Fruit fly (Drosophila melanogaster): ENCODE results near the gene CG2701.

The CG2701 gene

DNA sequence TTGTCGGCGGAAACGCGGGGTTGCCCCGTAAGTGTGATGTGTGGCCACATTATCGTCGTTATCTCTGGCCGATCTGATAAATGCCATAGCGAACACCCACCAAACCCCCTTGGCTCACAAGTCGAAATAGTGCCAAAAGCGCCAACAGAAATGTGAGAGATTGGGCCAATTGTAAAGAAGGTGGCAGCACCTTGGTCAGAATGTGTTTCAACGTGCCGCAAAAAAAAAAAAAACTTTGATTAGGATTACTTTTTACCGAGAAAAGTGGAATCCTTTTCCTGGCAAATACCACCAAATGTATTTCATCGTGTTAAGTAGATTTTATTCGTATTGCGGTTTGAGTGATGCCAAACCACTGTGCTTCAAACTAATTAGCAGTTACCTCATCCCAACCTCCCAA is 22.9 kb upstream of the CG2701 start:
- TF ChIP-seq CG34406 (GFP tag; optimal IDR thresholded peaks at IDR 0.05) = peak; percentile 28
- peak; percentile 45 for TF ChIP-seq lz (GFP tag; optimal IDR thresholded peaks at IDR 0.05)
- no peak for TF ChIP-seq CG10631 (GFP tag; optimal IDR thresholded peaks at IDR 0.05)
- no peak for TF ChIP-seq Ets96B (tag; optimal IDR thresholded peaks at IDR 0.05)
- TF ChIP-seq Sox14 (GFP tag; optimal IDR thresholded peaks at IDR 0.05) = peak; percentile 24
- peak; percentile 37 for TF ChIP-seq OdsH (GFP tag; optimal IDR thresholded peaks at IDR 0.05)
- TF ChIP-seq cyc (GFP tag; optimal IDR thresholded peaks at IDR 0.05) = peak; percentile 26
- no peak for TF ChIP-seq ss (GFP tag; optimal IDR thresholded peaks at IDR 0.05)
- TF ChIP-seq CG11294 (GFP tag; IDR thresholded peaks at IDR 0.05) = peak; percentile 55
- peak; percentile 6 for TF ChIP-seq CG6792 (GFP tag; optimal IDR thresholded peaks at IDR 0.05)
- TF ChIP-seq Eip93F (GFP tag; optimal IDR thresholded peaks at IDR 0.05) = no peak
- no peak for TF ChIP-seq CG1621 (tag; optimal IDR thresholded peaks at IDR 0.05)
- peak; percentile 16 for TF ChIP-seq CG3919 (GFP tag; optimal IDR thresholded peaks at IDR 0.05)
- TF ChIP-seq Gug (GFP tag; IDR thresholded peaks at IDR 0.05) = peak; percentile 42
- no peak for TF ChIP-seq CG8632 (GFP tag; optimal IDR thresholded peaks at IDR 0.05)
- peak; percentile 12 for TF ChIP-seq Sox15 (GFP tag; optimal IDR thresholded peaks at IDR 0.05)
- no peak for TF ChIP-seq CG11902 (GFP tag; optimal IDR thresholded peaks at IDR 0.05)
- peak; percentile 81 for TF ChIP-seq eg (GFP tag; IDR thresholded peaks at IDR 0.05)
- TF ChIP-seq Smox (GFP tag; optimal IDR thresholded peaks at IDR 0.05) = peak; percentile 5
- peak; percentile 24 for TF ChIP-seq Sox102F (GFP tag; optimal IDR thresholded peaks at IDR 0.05)
- TF ChIP-seq CG6808 (GFP tag; optimal IDR thresholded peaks at IDR 0.05) = no peak
- peak; percentile 43 for TF ChIP-seq acj6 (GFP tag; optimal IDR thresholded peaks at IDR 0.05)
- TF ChIP-seq CG8119 (GFP tag; IDR thresholded peaks at IDR 0.05) = peak; percentile 23; the same call in 1 of the 3 replicates
- TF ChIP-seq pdm3 (GFP tag; optimal IDR thresholded peaks at IDR 0.05) = peak; percentile 46
- TF ChIP-seq CG4318 (GFP tag; optimal IDR thresholded peaks at IDR 0.05) = no peak
- peak; percentile 51 for TF ChIP-seq CG31627 (GFP tag; optimal IDR thresholded peaks at IDR 0.05)
- TF ChIP-seq CG10669 (GFP tag; optimal IDR thresholded peaks at IDR 0.05) = no peak
- peak; percentile 35 for TF ChIP-seq achi (GFP tag; optimal IDR thresholded peaks at IDR 0.05)
- no peak for TF ChIP-seq spab (GFP tag; optimal IDR thresholded peaks at IDR 0.05)
- no peak for TF ChIP-seq CG6276 (GFP tag; optimal IDR thresholded peaks at IDR 0.05)
- no peak for TF ChIP-seq Blimp-1 (GFP tag; optimal IDR thresholded peaks at IDR 0.05)
- TF ChIP-seq vri (GFP tag; optimal IDR thresholded peaks at IDR 0.05) = peak; percentile 29
- no peak for TF ChIP-seq fkh (GFP tag; optimal IDR thresholded peaks at IDR 0.05)
- no peak for TF ChIP-seq CG9139 (GFP tag; optimal IDR thresholded peaks at IDR 0.05)
- no peak for TF ChIP-seq CG6854 (GFP tag; optimal IDR thresholded peaks at IDR 0.05)
- no peak for TF ChIP-seq Lpt (GFP tag; optimal IDR thresholded peaks at IDR 0.05)
- no peak for TF ChIP-seq CG15336 (GFP tag; IDR thresholded peaks at IDR 0.05)
- TF ChIP-seq CG6163 (GFP tag; IDR thresholded peaks at IDR 0.05) = peak; percentile 66
- TF ChIP-seq Ets21C (GFP tag; optimal IDR thresholded peaks at IDR 0.05) = peak; percentile 23
- no peak for TF ChIP-seq svp (GFP tag)
- peak; percentile 54 for TF ChIP-seq esn (GFP tag; optimal IDR thresholded peaks at IDR 0.05)
- peak; percentile 34 for TF ChIP-seq Met (GFP tag; optimal IDR thresholded peaks at IDR 0.05)
- TF ChIP-seq CG7368 (GFP tag; optimal IDR thresholded peaks at IDR 0.05) = no peak
- no peak for TF ChIP-seq dsx (GFP tag; optimal IDR thresholded peaks at IDR 0.05; ENCODE audit: poor library complexity, severe bottlenecking)
- peak; percentile 28 for TF ChIP-seq net (GFP tag; optimal IDR thresholded peaks at IDR 0.05)
- TF ChIP-seq Eip75B (GFP tag; optimal IDR thresholded peaks at IDR 0.05) = no peak
- no peak for TF ChIP-seq salr (GFP tag; optimal IDR thresholded peaks at IDR 0.05)
- no peak for TF ChIP-seq CG3032 (tag; optimal IDR thresholded peaks at IDR 0.05)
- TF ChIP-seq fd59A (GFP tag; optimal IDR thresholded peaks at IDR 0.05) = no peak
- no peak for TF ChIP-seq Hr38 (GFP tag; optimal IDR thresholded peaks at IDR 0.05)
- TF ChIP-seq CG11762 (GFP tag; optimal IDR thresholded peaks at IDR 0.05; ENCODE audit: insufficient read depth) = no peak
- no peak for TF ChIP-seq CG16779 (tag; optimal IDR thresholded peaks at IDR 0.05)
- no peak for TF ChIP-seq fd85E (GFP tag; optimal IDR thresholded peaks at IDR 0.05)
